Fruit fly (Drosophila melanogaster) whole organism, embryonic: ENCODE data around the gene Jhbp1.

Experiments
- Ada2b ChIP-seq: fragments of 200-800 bp; sonication (Bioruptor generic); IDR thresholded peaks from 2 replicates; pipeline ENCODE4 v1.3.6; 2022; ENCODE audit warnings: missing biosample characterization, missing genetic modification characterization
- Adf1 ChIP-seq: fragments of 200-800 bp; sonication (Bioruptor generic); IDR thresholded peaks from 2 replicates; pipeline ENCODE4 v1.3.6; 2022; ENCODE audit warnings: missing biosample characterization, missing genetic modification characterization
- CG10543 ChIP-seq: fragments of 200-800 bp; sonication (Bioruptor generic); optimal IDR thresholded peaks from 3 replicates; lab custom pipeline; 2017; ENCODE audit warnings: missing biosample characterization, mild to moderate bottlenecking, missing genetic modification characterization, moderate library complexity
- CG13624 ChIP-seq: fragments of 200-800 bp; sonication (Bioruptor generic); optimal IDR thresholded peaks from 2 replicates; lab custom pipeline; 2016; ENCODE audit warnings: missing biosample characterization, missing genetic modification characterization
- CG1529 ChIP-seq: fragments of 200-800 bp; sonication (Bioruptor generic); optimal IDR thresholded peaks from 3 replicates; lab custom pipeline; 2018; ENCODE audit warnings: missing biosample characterization, missing genetic modification characterization
- CG17385 ChIP-seq: fragments of 200-800 bp; sonication (Bioruptor generic); optimal IDR thresholded peaks from 3 replicates; lab custom pipeline; 2018; ENCODE audit warnings: missing biosample characterization, mild to moderate bottlenecking, missing genetic modification characterization
- CG2116 ChIP-seq: fragments of 200-800 bp; sonication (Bioruptor generic); optimal IDR thresholded peaks from 3 replicates; lab custom pipeline; 2018; ENCODE audit warnings: missing biosample characterization, mild to moderate bottlenecking, missing genetic modification characterization
- CG2875 ChIP-seq: fragments of 200-800 bp; sonication (Bioruptor generic); optimal IDR thresholded peaks from 2 replicates; lab custom pipeline; 2017; ENCODE audit warnings: missing biosample characterization, mild to moderate bottlenecking, missing genetic modification characterization, missing genetic modification reagents
- CG2889 ChIP-seq: fragments of 200-800 bp; sonication (Bioruptor generic); IDR thresholded peaks from 3 replicates; pipeline ENCODE4 v1.3.6; 2022; ENCODE audit warnings: missing biosample characterization, missing genetic modification characterization
- CG3163 ChIP-seq: fragments of 200-800 bp; sonication (Bioruptor generic); optimal IDR thresholded peaks from 3 replicates; lab custom pipeline; 2016; ENCODE audit warnings: missing biosample characterization, missing genetic modification characterization
- CG34422 ChIP-seq: fragments of 200-800 bp; sonication (Bioruptor generic); IDR thresholded peaks from 3 replicates; pipeline ENCODE4 v1.3.6; 2022; ENCODE audit warnings: missing biosample characterization, missing genetic modification characterization
- CG4424 ChIP-seq: fragments of 200-800 bp; sonication (Bioruptor generic); optimal IDR thresholded peaks from 3 replicates; lab custom pipeline; 2016; ENCODE audit warnings: missing biosample characterization, missing genetic modification characterization
- CG4730 ChIP-seq: fragments of 200-800 bp; sonication (Bioruptor generic); IDR thresholded peaks from 2 replicates; pipeline ENCODE4 v1.3.6; 2022; ENCODE audit warnings: missing biosample characterization, missing genetic modification characterization
- CG4820 ChIP-seq: fragments of 200-800 bp; sonication (Bioruptor generic); optimal IDR thresholded peaks from 3 replicates; lab custom pipeline; 2016; ENCODE audit warnings: missing biosample characterization, missing genetic modification characterization
- CG5245 ChIP-seq: fragments of 200-800 bp; sonication (Bioruptor generic); optimal IDR thresholded peaks from 3 replicates; lab custom pipeline; 2016; ENCODE audit warnings: missing biosample characterization, missing genetic modification characterization
- CG8359 ChIP-seq: fragments of 200-800 bp; sonication (Bioruptor generic); optimal IDR thresholded peaks from 2 replicates; lab custom pipeline; 2017; ENCODE audit warnings: missing biosample characterization, mild to moderate bottlenecking, missing genetic modification characterization, borderline replicate concordance
- CG9797 ChIP-seq: fragments of 200-800 bp; sonication (Bioruptor generic); optimal IDR thresholded peaks from 3 replicates; lab custom pipeline; 2018; ENCODE audit warnings: missing biosample characterization, mild to moderate bottlenecking, missing genetic modification characterization
- Dad ChIP-seq: fragments of 200-800 bp; sonication (Bioruptor generic); optimal IDR thresholded peaks from 3 replicates; lab custom pipeline; 2016; ENCODE audit warnings: missing biosample characterization, missing genetic modification characterization
- Dll ChIP-seq: fragments of 200-800 bp; sonication (Bioruptor generic); IDR thresholded peaks from 4 replicates; pipeline ENCODE4 v1.3.6; 2022; ENCODE audit warnings: missing biosample characterization, missing genetic modification characterization; ENCODE audit not compliant: partially characterized antibody
- E2f1 ChIP-seq: fragments of 200-800 bp; sonication (Bioruptor generic); IDR thresholded peaks from 2 replicates; pipeline ENCODE4 v1.3.6; 2022; ENCODE audit warnings: missing biosample characterization, missing genetic modification characterization
- ERR ChIP-seq: fragments of 200-800 bp; sonication (Bioruptor generic); optimal IDR thresholded peaks from 2 replicates; lab custom pipeline; 2016; ENCODE audit warnings: missing biosample characterization, missing genetic modification characterization
- Ets65A ChIP-seq: fragments of 200-800 bp; sonication (Bioruptor generic); peaks from one replicate; lab custom pipeline; 2016; ENCODE audit warnings: missing biosample characterization, missing genetic modification characterization
- HLH3B ChIP-seq: fragments of 200-800 bp; sonication (Bioruptor generic); IDR thresholded peaks from 2 replicates; pipeline ENCODE4 v1.3.6; 2022; ENCODE audit warnings: missing biosample characterization, missing genetic modification characterization
- HLH54F ChIP-seq: fragments of 200-800 bp; sonication (Bioruptor generic); optimal IDR thresholded peaks from 3 replicates; lab custom pipeline; 2016; ENCODE audit warnings: missing biosample characterization, missing genetic modification characterization
- HmgZ ChIP-seq: fragments of 200-800 bp; sonication (Bioruptor generic); optimal IDR thresholded peaks from 2 replicates; lab custom pipeline; 2018; ENCODE audit warnings: missing biosample characterization, mild to moderate bottlenecking, missing genetic modification characterization
- Hmr ChIP-seq: fragments of 200-800 bp; sonication (Bioruptor generic); optimal IDR thresholded peaks from 3 replicates; lab custom pipeline; 2017; ENCODE audit warnings: mild to moderate bottlenecking, missing biosample characterization, missing genetic modification reagents, missing genetic modification characterization
- Hsf ChIP-seq: fragments of 200-800 bp; sonication (Bioruptor generic); optimal IDR thresholded peaks from 3 replicates; lab custom pipeline; 2016; ENCODE audit warnings: missing biosample characterization, missing genetic modification characterization
- Nf-YC ChIP-seq: fragments of 200-800 bp; optimal IDR thresholded peaks from 3 replicates; lab custom pipeline; 2019; ENCODE audit warnings: missing biosample characterization, mild to moderate bottlenecking, missing genetic modification characterization, moderate library complexity
- Sox100B ChIP-seq: fragments of 200-800 bp; sonication (Bioruptor generic); optimal IDR thresholded peaks from 3 replicates; lab custom pipeline; 2018; ENCODE audit warnings: missing biosample characterization, mild to moderate bottlenecking, missing genetic modification characterization
- Usf ChIP-seq: fragments of 200-800 bp; sonication (Bioruptor generic); optimal IDR thresholded peaks from 2 replicates; lab custom pipeline; 2017; ENCODE audit warnings: missing genotype, missing biosample characterization, missing genetic modification characterization
- amos ChIP-seq: fragments of 200-800 bp; sonication (Bioruptor generic); IDR thresholded peaks from 2 replicates; pipeline ENCODE4 v1.3.6; 2022; ENCODE audit warnings: missing biosample characterization, missing genetic modification characterization; ENCODE audit not compliant: partially characterized antibody
- ato ChIP-seq: fragments of 200-800 bp; sonication (Bioruptor generic); IDR thresholded peaks from 2 replicates; pipeline ENCODE4 v1.3.6; 2022; ENCODE audit warnings: missing biosample characterization, missing genetic modification characterization; ENCODE audit not compliant: partially characterized antibody
- bab2 ChIP-seq: fragments of 200-800 bp; sonication (Bioruptor generic); optimal IDR thresholded peaks from 2 replicates; lab custom pipeline; 2016; ENCODE audit warnings: missing biosample characterization, missing genetic modification characterization
- bbx ChIP-seq: fragments of 200-800 bp; sonication (Bioruptor generic); IDR thresholded peaks from 2 replicates; pipeline ENCODE4 v1.3.6; 2022; ENCODE audit warnings: missing biosample characterization, missing genetic modification characterization; ENCODE audit not compliant: partially characterized antibody
- bigmax ChIP-seq: fragments of 200-800 bp; sonication (Bioruptor generic); optimal IDR thresholded peaks from 2 replicates; lab custom pipeline; 2018; ENCODE audit warnings: missing biosample characterization, mild to moderate bottlenecking, missing genetic modification characterization
- bowl ChIP-seq: fragments of 200-800 bp; sonication (Bioruptor generic); IDR thresholded peaks from 2 replicates; pipeline ENCODE4 v1.3.6; 2022; ENCODE audit warnings: missing biosample characterization, missing genetic modification characterization
- dan ChIP-seq: fragments of 200-800 bp; sonication (Bioruptor generic); IDR thresholded peaks from 2 replicates; pipeline ENCODE4 v1.3.6; 2022; ENCODE audit warnings: missing biosample characterization, missing genetic modification characterization
- hbn ChIP-seq: fragments of 200-800 bp; sonication (Bioruptor generic); IDR thresholded peaks from 2 replicates; pipeline ENCODE4 v1.3.6; 2022; ENCODE audit warnings: missing biosample characterization, missing genetic modification characterization; ENCODE audit not compliant: partially characterized antibody
- maf-S ChIP-seq: fragments of 200-800 bp; sonication (Bioruptor generic); optimal IDR thresholded peaks from 2 replicates; lab custom pipeline; 2016; ENCODE audit warnings: missing biosample characterization, missing genetic modification characterization
- org-1 ChIP-seq: fragments of 200-800 bp; sonication (Bioruptor generic); optimal IDR thresholded peaks from 2 replicates; lab custom pipeline; 2017; ENCODE audit warnings: missing biosample characterization, missing genetic modification characterization
- pb ChIP-seq: fragments of 200-800 bp; sonication (Bioruptor generic); optimal IDR thresholded peaks from 3 replicates; lab custom pipeline; 2016; ENCODE audit warnings: missing biosample characterization, missing genetic modification characterization
- peb ChIP-seq: fragments of 200-800 bp; sonication (Bioruptor generic); IDR thresholded peaks from 2 replicates; pipeline ENCODE4 v1.3.6; 2022; ENCODE audit warnings: missing biosample characterization, missing genetic modification characterization
- pros ChIP-seq: fragments of 200-800 bp; sonication (Bioruptor generic); optimal IDR thresholded peaks from 3 replicates; lab custom pipeline; 2019; ENCODE audit warnings: missing biosample characterization, mild to moderate bottlenecking, missing genetic modification characterization, moderate library complexity
- repo ChIP-seq: fragments of 200-800 bp; sonication (Bioruptor generic); optimal IDR thresholded peaks from 2 replicates; lab custom pipeline; 2016; ENCODE audit warnings: missing biosample characterization, missing genetic modification characterization
- ro ChIP-seq: fragments of 200-800 bp; sonication (Bioruptor generic); IDR thresholded peaks from 2 replicates; pipeline ENCODE4 v1.3.6; 2022; ENCODE audit warnings: missing biosample characterization, missing genetic modification characterization
- schlank ChIP-seq: fragments of 200-800 bp; sonication (Bioruptor generic); optimal IDR thresholded peaks from 2 replicates; lab custom pipeline; 2018; ENCODE audit warnings: missing biosample characterization, mild to moderate bottlenecking, missing genetic modification characterization
- shn ChIP-seq: fragments of 200-800 bp; sonication (Bioruptor generic); optimal IDR thresholded peaks from 3 replicates; lab custom pipeline; 2016; ENCODE audit warnings: missing biosample characterization, missing genetic modification characterization
- sna ChIP-seq: fragments of 200-800 bp; sonication (Bioruptor generic); IDR thresholded peaks from 2 replicates; pipeline ENCODE4 v1.3.6; 2022; ENCODE audit warnings: missing biosample characterization, missing genetic modification characterization; ENCODE audit not compliant: partially characterized antibody
- sqz ChIP-seq: fragments of 200-800 bp; sonication (Bioruptor generic); optimal IDR thresholded peaks from 3 replicates; lab custom pipeline; 2018; ENCODE audit warnings: missing biosample characterization, mild to moderate bottlenecking, missing genetic modification characterization
- toy ChIP-seq: fragments of 200-800 bp; sonication (Bioruptor generic); IDR thresholded peaks from 2 replicates; pipeline ENCODE4 v1.3.6; 2022; ENCODE audit warnings: missing biosample characterization, missing genetic modification characterization
- zf30C ChIP-seq: fragments of 200-800 bp; sonication (Bioruptor generic); optimal IDR thresholded peaks from 3 replicates; lab custom pipeline; 2018; ENCODE audit warnings: missing biosample characterization, mild to moderate bottlenecking, missing genetic modification characterization

The Jhbp1 gene

dm6 chr3R:4979143-4979728 lies 14.0 kb downstream of the Jhbp1 start:
- TF ChIP-seq ERR (GFP tag; lab: Kevin White, UChicago), result no peak
- TF ChIP-seq CG4820, result no peak
- no peak for TF ChIP-seq CG17385 (GFP tag; lab: Kevin White, UChicago)
- TF ChIP-seq CG13624 (GFP tag; lab: Kevin White, UChicago), result no peak
- TF ChIP-seq Ets65A (GFP tag; lab: Kevin White, UChicago), result peak; percentile 85
- TF ChIP-seq CG4424 (GFP tag; lab: Kevin White, UChicago), result no peak
- no peak for TF ChIP-seq Adf1 (GFP tag; lab: Robert Waterston, UW)
- TF ChIP-seq maf-S (GFP tag; lab: Kevin White, UChicago), result no peak
- no peak for TF ChIP-seq bbx
- TF ChIP-seq pros (GFP tag; lab: Kevin White, UChicago), result no peak
- 0 out of 2 replicates have a peak, but pooled peaks have one; percentile 18 for TF ChIP-seq CG4730
- TF ChIP-seq Sox100B (GFP tag; lab: Kevin White, UChicago), result peak; percentile 2
- TF ChIP-seq CG2875 (GFP tag; lab: Kevin White, UChicago), result no peak
- TF ChIP-seq hbn (GFP tag; lab: Robert Waterston, UW), result no peak
- no peak for TF ChIP-seq Hmr (GFP tag; lab: Kevin White, UChicago)
- no peak for TF ChIP-seq dan (GFP tag; lab: Robert Waterston, UW)
- no peak for TF ChIP-seq schlank (tag; lab: Kevin White, UChicago)
- no peak for TF ChIP-seq HLH3B (GFP tag; lab: Robert Waterston, UW)
- peak; percentile 17 for TF ChIP-seq org-1 (GFP tag; lab: Kevin White, UChicago)
- no peak for TF ChIP-seq sna (GFP tag; lab: Robert Waterston, UW)
- TF ChIP-seq amos (GFP tag; lab: Robert Waterston, UW), result no peak
- TF ChIP-seq CG34422 (GFP tag; lab: Robert Waterston, UW), result no peak
- no peak for TF ChIP-seq CG2116
- TF ChIP-seq HmgZ (tag; lab: Kevin White, UChicago), result no peak
- no peak for TF ChIP-seq repo
- TF ChIP-seq ato, result no peak
- TF ChIP-seq CG10543 (GFP tag; lab: Kevin White, UChicago), result no peak
- TF ChIP-seq CG2889 (GFP tag; lab: Robert Waterston, UW), result no peak
- TF ChIP-seq pb (GFP tag; lab: Kevin White, UChicago), result no peak
- TF ChIP-seq ro (GFP tag; lab: Robert Waterston, UW), result no peak
- no peak for TF ChIP-seq E2f1 (GFP tag; lab: Robert Waterston, UW)
- TF ChIP-seq peb (GFP tag; lab: Robert Waterston, UW), result no peak
- TF ChIP-seq bowl (GFP tag; lab: Robert Waterston, UW), result no peak
- TF ChIP-seq zf30C (GFP tag; lab: Kevin White, UChicago), result peak; percentile 82
- no peak for TF ChIP-seq Dad (GFP tag; lab: Kevin White, UChicago)
- TF ChIP-seq shn (GFP tag; lab: Kevin White, UChicago), result no peak
- no peak for TF ChIP-seq Nf-YC
- TF ChIP-seq CG1529 (GFP tag; lab: Kevin White, UChicago), result no peak
- TF ChIP-seq bigmax (GFP tag; lab: Kevin White, UChicago), result no peak
- no peak for TF ChIP-seq CG5245 (GFP tag; lab: Kevin White, UChicago)
- no peak for TF ChIP-seq CG9797 (GFP tag; lab: Kevin White, UChicago)
- TF ChIP-seq Dll (GFP tag; lab: Robert Waterston, UW), result no peak
- no peak for TF ChIP-seq bab2
- no peak for TF ChIP-seq CG3163
- no peak for TF ChIP-seq Usf (GFP tag; lab: Kevin White, UChicago)
- TF ChIP-seq Ada2b (GFP tag; lab: Robert Waterston, UW), result no peak
- no peak for TF ChIP-seq CG8359 (GFP tag; lab: Kevin White, UChicago)
- TF ChIP-seq HLH54F (GFP tag; lab: Kevin White, UChicago), result no peak
- no peak for TF ChIP-seq Hsf (GFP tag; lab: Kevin White, UChicago)
- no peak for TF ChIP-seq sqz (GFP tag; lab: Kevin White, UChicago)
- TF ChIP-seq toy (GFP tag; lab: Robert Waterston, UW), result no peak
